Worm (Caenorhabditis elegans) whole organism, early embryonic: Measurements from ENCODE around the gene C04C3.7.

Experiments used
- B0310.2 ChIP-seq: sonication (generic microtip); optimal IDR thresholded peaks from 2 replicates; lab custom pipeline; 2016; ENCODE audit warnings: mild to moderate bottlenecking, missing genetic modification characterization, missing compliant biosample characterization
- F13C5.2 ChIP-seq: sonication (generic microtip); optimal IDR thresholded peaks from 2 replicates; lab custom pipeline; 2017; ENCODE audit warnings: mild to moderate bottlenecking, missing genetic modification characterization, inconsistent platforms, missing compliant biosample characterization
- aly-1 ChIP-seq: sonication (generic microtip); optimal IDR thresholded peaks from 2 replicates; lab custom pipeline; 2016; ENCODE audit warnings: missing genetic modification characterization, missing compliant biosample characterization
- ama-1 ChIP-seq: fragments of 150-350 bp; optimal IDR thresholded peaks from 2 replicates; lab custom pipeline; 2014
- ceh-13 ChIP-seq: fragments of 200-800 bp; sonication (Bioruptor generic); optimal IDR thresholded peaks from 2 replicates; lab custom pipeline; 2018; ENCODE audit warnings: mild to moderate bottlenecking, missing genetic modification characterization, missing compliant biosample characterization
- ceh-36 ChIP-seq: sonication (generic microtip); optimal IDR thresholded peaks from 2 replicates; lab custom pipeline; 2016; ENCODE audit warnings: missing genetic modification characterization, inconsistent platforms, missing compliant biosample characterization
- ets-7 ChIP-seq: sonication (generic microtip); optimal IDR thresholded peaks from 2 replicates; lab custom pipeline; 2016; ENCODE audit warnings: missing genotype, missing genetic modification characterization, missing compliant biosample characterization
- flt-1 ChIP-seq: fragments of 200-800 bp; sonication (Bioruptor generic); IDR thresholded peaks from 2 replicates; pipeline ENCODE4 v1.3.6; 2022; ENCODE audit warnings: missing genetic modification characterization, missing compliant biosample characterization
- hmbx-1 ChIP-seq: sonication (generic microtip); optimal IDR thresholded peaks from 2 replicates; lab custom pipeline; 2016; ENCODE audit warnings: mild to moderate bottlenecking, missing genetic modification characterization, missing compliant biosample characterization
- hmg-4 ChIP-seq: fragments of 200-800 bp; sonication (Bioruptor generic); optimal IDR thresholded peaks from 2 replicates; lab custom pipeline; 2018; ENCODE audit warnings: mild to moderate bottlenecking, missing genetic modification characterization, missing compliant biosample characterization
- hnd-1 ChIP-seq: sonication (generic microtip); optimal IDR thresholded peaks from 2 replicates; lab custom pipeline; 2016; ENCODE audit warnings: missing genetic modification characterization, missing compliant biosample characterization
- pes-1 ChIP-seq: fragments of 200-800 bp; sonication (Bioruptor generic); IDR thresholded peaks from 2 replicates; pipeline ENCODE4 v1.3.6; 2022; ENCODE audit warnings: missing genetic modification reagents, missing genetic modification characterization, missing compliant biosample characterization
- scrt-1 ChIP-seq: fragments of 200-800 bp; sonication (Bioruptor generic); IDR thresholded peaks from 2 replicates; pipeline ENCODE4 v1.3.6; 2022; ENCODE audit warnings: missing genetic modification characterization, missing compliant biosample characterization
- sea-1 ChIP-seq: fragments of 200-800 bp; sonication (Bioruptor generic); conservative IDR thresholded peaks from 2 replicates; pipeline ENCODE4 v1.3.6; 2022; ENCODE audit warnings: missing genetic modification characterization, missing compliant biosample characterization
- tbx-11 ChIP-seq: fragments of 200-800 bp; sonication (Bioruptor generic); IDR thresholded peaks from 2 replicates; pipeline ENCODE4 v1.3.6; 2022; ENCODE audit warnings: missing genetic modification characterization, missing compliant biosample characterization
- tbx-37 ChIP-seq: fragments of 200-800 bp; sonication (Bioruptor generic); conservative IDR thresholded peaks from 2 replicates; pipeline ENCODE4 v1.3.6; 2022; ENCODE audit warnings: missing genetic modification reagents, missing genetic modification characterization, missing compliant biosample characterization
- tra-4 ChIP-seq: sonication (generic microtip); optimal IDR thresholded peaks from 2 replicates; lab custom pipeline; 2017; ENCODE audit warnings: missing genetic modification characterization, missing compliant biosample characterization

C04C3.7 gene

ce11 chrIV:3444101-3444500 is 10.8 kb upstream of the C04C3.7 start, which contains the start of gene F09D12.2:
TSS of gene F09D12.2 (minus strand) at chrIV:3444201.
- TF ChIP-seq tra-4 (tag; lab: Kevin White, UChicago) (no peak), B0310.2 (tag; lab: Kevin White, UChicago) (no peak), F13C5.2 (tag; lab: Kevin White, UChicago) (no peak), aly-1 (tag; lab: Kevin White, UChicago) (no peak), ets-7 (no peak), hmg-4 (GFP tag; lab: Kevin White, UChicago) (no peak)

ce11 chrIV:3442513-3442912 is 9.2 kb upstream of the C04C3.7 start:
- TF ChIP-seq tbx-37 (GFP tag; lab: Robert Waterston, UW) (no peak), F13C5.2 (tag; lab: Kevin White, UChicago) (no peak), ceh-13 (GFP tag; lab: Kevin White, UChicago) (no peak), ama-1 (no peak), flt-1 (no peak), ceh-36 (tag; lab: Kevin White, UChicago) (no peak), sea-1 (GFP tag; lab: Robert Waterston, UW) (no peak), aly-1 (tag; lab: Kevin White, UChicago) (no peak), hnd-1 (tag; lab: Kevin White, UChicago) (no peak), B0310.2 (tag; lab: Kevin White, UChicago) (no peak), scrt-1 (no peak), hmbx-1 (tag; lab: Kevin White, UChicago) (no peak), ets-7 (no peak)

- TF ChIP-seq ceh-13 (GFP tag; lab: Kevin White, UChicago) (no peak), pes-1 (GFP tag; lab: Robert Waterston, UW) (no peak), tbx-11 (GFP tag; lab: Robert Waterston, UW) (no peak), hmg-4 (GFP tag; lab: Kevin White, UChicago) (no peak), aly-1 (tag; lab: Kevin White, UChicago) (no peak), tbx-37 (GFP tag; lab: Robert Waterston, UW) (no peak), ceh-36 (tag; lab: Kevin White, UChicago) (no peak), B0310.2 (tag; lab: Kevin White, UChicago) (no peak), ets-7 (no peak)
Measured at ce11 chrIV:3440848-3441247, 7.6 kb upstream of the C04C3.7 start, which contains the start of gene grd-10. TSS of gene grd-10 (plus strand) at chrIV:3441055.

DNA sequence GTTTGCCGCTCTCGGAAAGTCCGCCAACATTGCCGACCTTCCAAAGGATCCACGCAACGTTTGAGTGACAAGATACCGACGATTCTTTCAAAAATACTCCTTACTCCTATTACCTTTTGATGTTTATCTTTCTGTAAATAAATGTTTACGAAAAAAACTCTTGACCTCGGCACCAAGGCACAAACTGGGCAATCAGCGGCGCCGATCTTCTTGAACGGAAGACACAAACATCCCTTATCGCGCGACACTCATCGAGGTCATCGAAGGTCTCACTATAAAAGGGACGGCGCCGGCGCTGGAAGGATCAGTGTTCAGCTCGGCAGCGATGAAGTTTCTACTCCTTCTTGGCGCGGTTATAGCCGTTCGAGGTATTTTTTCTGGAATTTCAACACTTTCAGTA is 6.1 kb upstream of the C04C3.7 start, which contains the start of gene grd-3:
Gene grd-3 (plus strand): TSS at position 302 of the 400 bp plus-strand sequence.
- TF ChIP-seq ceh-13 (GFP tag; lab: Kevin White, UChicago) (no peak), B0310.2 (tag; lab: Kevin White, UChicago) (no peak), hmbx-1 (tag; lab: Kevin White, UChicago) (no peak), pes-1 (GFP tag; lab: Robert Waterston, UW) (no peak), tra-4 (tag; lab: Kevin White, UChicago) (no peak), ceh-36 (tag; lab: Kevin White, UChicago) (no peak), tbx-37 (GFP tag; lab: Robert Waterston, UW) (no peak), aly-1 (tag; lab: Kevin White, UChicago) (no peak), F13C5.2 (tag; lab: Kevin White, UChicago) (no peak), flt-1 (no peak), scrt-1 (no peak), sea-1 (GFP tag; lab: Robert Waterston, UW) (no peak)

- TF ChIP-seq hnd-1 (tag; lab: Kevin White, UChicago) = no peak
Measured at ce11 chrIV:3438022-3438421, 4.7 kb upstream of the C04C3.7 start, which contains the start of gene grd-13. TSS of gene grd-13 (plus strand) at chrIV:3438312.

DNA sequence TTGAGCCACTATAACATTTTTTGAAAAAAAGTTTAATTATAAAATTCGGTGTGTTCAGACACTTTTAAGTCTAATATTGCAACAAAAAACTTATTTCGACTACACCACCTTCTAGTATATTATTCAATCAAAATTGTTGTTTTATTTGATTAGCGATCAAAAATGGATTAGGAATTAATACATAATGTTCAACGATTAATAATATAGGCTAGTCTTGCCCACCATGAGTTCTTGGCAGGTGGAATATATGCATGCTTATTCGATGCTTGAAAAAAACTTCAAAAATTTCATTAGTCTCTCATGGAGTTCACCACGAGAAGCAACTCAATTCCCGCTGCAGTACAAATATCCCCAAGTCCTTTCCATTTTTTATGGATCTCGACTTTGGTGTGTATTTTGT is 2.7 kb upstream of the C04C3.7 start, which contains the start of gene srz-32:
Gene srz-32 (plus strand): TSS at position 301 of the 400 bp plus-strand sequence.
- TF ChIP-seq hnd-1 (tag; lab: Kevin White, UChicago) (no peak), flt-1 (no peak), ceh-36 (tag; lab: Kevin White, UChicago) (no peak), tbx-11 (GFP tag; lab: Robert Waterston, UW) (no peak), tra-4 (tag; lab: Kevin White, UChicago) (no peak), hmg-4 (GFP tag; lab: Kevin White, UChicago) (no peak), B0310.2 (tag; lab: Kevin White, UChicago) (no peak), hmbx-1 (tag; lab: Kevin White, UChicago) (no peak), F13C5.2 (tag; lab: Kevin White, UChicago) (no peak), pes-1 (GFP tag; lab: Robert Waterston, UW) (no peak), tbx-37 (GFP tag; lab: Robert Waterston, UW) (no peak), ama-1 (no peak), ets-7 (no peak), sea-1 (GFP tag; lab: Robert Waterston, UW) (no peak), aly-1 (tag; lab: Kevin White, UChicago) (no peak)

ce11 chrIV:3428434-3428950 is 4.8 kb downstream of the C04C3.7 start, which contains the start of the genes C04C3.9 and srz-60:
TSS of gene C04C3.9 (minus strand) at chrIV:3428534.
TSS of gene srz-60 (plus strand) at chrIV:3428900.
- TF ChIP-seq scrt-1 = no peak

ce11 chrIV:3422516-3422915 is 10.8 kb downstream of the C04C3.7 start, which contains the start of gene C04C3.6:
TSS of gene C04C3.6 (minus strand) at chrIV:3422616.
- TF ChIP-seq sea-1 (GFP tag; lab: Robert Waterston, UW) (no peak), B0310.2 (tag; lab: Kevin White, UChicago) (no peak), tbx-37 (GFP tag; lab: Robert Waterston, UW) (no peak), pes-1 (GFP tag; lab: Robert Waterston, UW) (no peak), flt-1 (no peak), ceh-36 (tag; lab: Kevin White, UChicago) (no peak), ceh-13 (GFP tag; lab: Kevin White, UChicago) (no peak), tra-4 (tag; lab: Kevin White, UChicago) (no peak), scrt-1 (no peak), hmbx-1 (tag; lab: Kevin White, UChicago) (no peak), ets-7 (no peak), hmg-4 (GFP tag; lab: Kevin White, UChicago) (no peak), tbx-11 (GFP tag; lab: Robert Waterston, UW) (no peak), ama-1 (no peak), aly-1 (tag; lab: Kevin White, UChicago) (no peak), F13C5.2 (tag; lab: Kevin White, UChicago) (no peak), hnd-1 (tag; lab: Kevin White, UChicago) (no peak)
